Worm (Caenorhabditis elegans) whole organism, late embryonic: Measurements from ENCODE around the gene spc-1.

Experiments used
- F13H6.1 ChIP-seq: sonication (generic microtip); optimal IDR thresholded peaks from 2 replicates; lab custom pipeline; 2016; ENCODE audit warnings: missing genetic modification characterization, missing compliant biosample characterization
- K02D7.2 ChIP-seq: sonication (generic microtip); optimal IDR thresholded peaks from 2 replicates; lab custom pipeline; 2017; ENCODE audit warnings: mild to moderate bottlenecking, missing genetic modification characterization, missing compliant biosample characterization
- lim-6 ChIP-seq: sonication (generic microtip); optimal IDR thresholded peaks from 2 replicates; lab custom pipeline; 2016; ENCODE audit warnings: missing genetic modification characterization, missing compliant biosample characterization
- pha-4 ChIP-seq: fragments of 150-350 bp; optimal IDR thresholded peaks from 2 replicates; lab custom pipeline; 2018; ENCODE audit warnings: missing biosample characterization, missing genetic modification reagents, missing genetic modification characterization
- syd-9 ChIP-seq: sonication (generic microtip); optimal IDR thresholded peaks from 2 replicates; lab custom pipeline; 2016; ENCODE audit warnings: mild to moderate bottlenecking, missing genetic modification characterization, moderate library complexity, missing compliant biosample characterization

DNA sequence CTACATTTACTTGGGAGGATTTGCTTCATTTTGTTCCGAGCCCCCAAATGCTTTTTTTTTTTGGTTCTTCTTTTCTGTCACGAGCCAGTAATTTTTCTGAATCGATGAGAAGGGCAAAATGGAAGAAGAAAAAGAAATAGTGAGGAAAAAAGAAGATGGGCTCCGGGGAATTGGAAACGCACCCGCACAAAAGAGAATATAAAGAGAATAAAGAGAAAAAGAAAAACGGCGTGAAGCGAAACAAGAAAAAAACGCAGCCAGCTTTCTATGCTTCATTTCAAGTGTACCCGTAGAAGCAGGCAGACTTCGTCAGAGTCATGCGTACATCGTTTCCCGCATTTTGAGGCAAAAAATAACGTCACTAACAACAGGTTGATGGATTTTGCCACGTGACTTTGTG lies 15.8 kb downstream of the spc-1 start:
- TF ChIP-seq F13H6.1 (tag; lab: Kevin White, UChicago), result no peak
- no peak for TF ChIP-seq lim-6 (tag; lab: Kevin White, UChicago)
- TF ChIP-seq K02D7.2, result no peak
- TF ChIP-seq syd-9 (tag; lab: Kevin White, UChicago), result no peak
- no peak for TF ChIP-seq pha-4 (tag; lab: Kevin White, UChicago)
